Fruit fly (Drosophila melanogaster) whole organism, embryonic: ENCODE measurements around the gene CG17612.

Source experiments
- CG11093 ChIP-seq: fragments of 200-800 bp; sonication (Bioruptor generic); IDR thresholded peaks from 3 replicates; pipeline ENCODE4 v1.3.6; 2022; ENCODE audit warnings: missing biosample characterization, missing genetic modification characterization
- CG12104 ChIP-seq: fragments of 200-800 bp; sonication (Bioruptor generic); optimal IDR thresholded peaks from 3 replicates; lab custom pipeline; 2016; ENCODE audit warnings: missing biosample characterization, missing genetic modification characterization
- CG12155 ChIP-seq: fragments of 200-800 bp; sonication (Bioruptor generic); optimal IDR thresholded peaks from 3 replicates; lab custom pipeline; 2016; ENCODE audit warnings: missing biosample characterization, missing genetic modification characterization
- CG13424 ChIP-seq: fragments of 200-800 bp; sonication (Bioruptor generic); optimal IDR thresholded peaks from 2 replicates; lab custom pipeline; 2019; ENCODE audit warnings: missing biosample characterization, mild to moderate bottlenecking, missing genetic modification characterization, moderate library complexity
- CG14667 ChIP-seq: fragments of 200-800 bp; sonication (Bioruptor generic); IDR thresholded peaks from 2 replicates; pipeline ENCODE4 v1.3.6; 2022; ENCODE audit warnings: missing biosample characterization, missing genetic modification characterization
- CG17612 ChIP-seq: fragments of 200-800 bp; sonication (Bioruptor generic); IDR thresholded peaks from 2 replicates; pipeline ENCODE4 v1.3.6; 2022; ENCODE audit warnings: missing biosample characterization, missing genetic modification characterization
- CG2202 ChIP-seq: fragments of 200-800 bp; sonication (Bioruptor generic); optimal IDR thresholded peaks from 2 replicates; lab custom pipeline; 2018; ENCODE audit warnings: missing biosample characterization, mild to moderate bottlenecking, missing genetic modification characterization
- CG31224 ChIP-seq: fragments of 200-800 bp; sonication (Bioruptor generic); IDR thresholded peaks from 2 replicates; pipeline ENCODE4 v1.3.6; 2022; ENCODE audit warnings: missing biosample characterization, missing genetic modification characterization
- CG31441 ChIP-seq: fragments of 200-800 bp; sonication (Bioruptor generic); IDR thresholded peaks from 2 replicates; pipeline ENCODE4 v1.3.6; 2022; ENCODE audit warnings: missing biosample characterization, missing genetic modification characterization
- CG3281 ChIP-seq: fragments of 200-800 bp; sonication (Bioruptor generic); optimal IDR thresholded peaks from 3 replicates; lab custom pipeline; 2017; ENCODE audit warnings: missing biosample characterization, mild to moderate bottlenecking, missing genetic modification characterization
- CG3407 ChIP-seq: fragments of 200-800 bp; sonication (Bioruptor generic); optimal IDR thresholded peaks from 2 replicates; lab custom pipeline; 2018; ENCODE audit warnings: missing biosample characterization, mild to moderate bottlenecking, missing genetic modification characterization
- CG3995 ChIP-seq: fragments of 200-800 bp; sonication (Bioruptor generic); optimal IDR thresholded peaks from 3 replicates; lab custom pipeline; 2016; ENCODE audit warnings: missing biosample characterization, missing genetic modification characterization
- CG42726 ChIP-seq: fragments of 200-800 bp; sonication (Bioruptor generic); IDR thresholded peaks from 2 replicates; pipeline ENCODE4 v1.3.6; 2022; ENCODE audit warnings: missing biosample characterization, missing genetic modification characterization; ENCODE audit not compliant: partially characterized antibody
- CG4282 ChIP-seq: fragments of 200-800 bp; sonication (Bioruptor generic); optimal IDR thresholded peaks from 2 replicates; lab custom pipeline; 2016; ENCODE audit warnings: missing biosample characterization, missing genetic modification characterization
- CG4730 ChIP-seq: fragments of 200-800 bp; sonication (Bioruptor generic); IDR thresholded peaks from 2 replicates; pipeline ENCODE4 v1.3.6; 2022; ENCODE audit warnings: missing biosample characterization, missing genetic modification characterization
- CG4820 ChIP-seq: fragments of 200-800 bp; sonication (Bioruptor generic); optimal IDR thresholded peaks from 3 replicates; lab custom pipeline; 2016; ENCODE audit warnings: missing biosample characterization, missing genetic modification characterization
- CG6272 ChIP-seq: fragments of 200-800 bp; sonication (Bioruptor generic); IDR thresholded peaks from 2 replicates; pipeline ENCODE4 v1.3.6; 2022; ENCODE audit warnings: missing biosample characterization, missing genetic modification characterization
- CG7372 ChIP-seq: fragments of 200-800 bp; sonication (Bioruptor generic); IDR thresholded peaks from 2 replicates; pipeline ENCODE4 v1.3.6; 2022; ENCODE audit warnings: missing biosample characterization, missing genetic modification characterization
- D ChIP-seq, 2 experiments: fragments of 200-800 bp in 1 of 2; fragments of >200 bp in 1 of 2; sonication (Bioruptor generic) in 1 of 2; optimal IDR thresholded peaks; 2 replicates in 1 of 2; 3 replicates in 1 of 2; lab custom pipeline; 2017; ENCODE audit warnings: mild to moderate bottlenecking in 1 of 2, missing biosample characterization in 1 of 2, missing genetic modification characterization in 1 of 2, missing genetic modification reagents in 1 of 2
- E2f1 ChIP-seq: fragments of 200-800 bp; sonication (Bioruptor generic); IDR thresholded peaks from 2 replicates; pipeline ENCODE4 v1.3.6; 2022; ENCODE audit warnings: missing biosample characterization, missing genetic modification characterization
- Gsc ChIP-seq: fragments of 200-800 bp; sonication (Bioruptor generic); IDR thresholded peaks from 2 replicates; pipeline ENCODE4 v1.3.6; 2022; ENCODE audit warnings: missing biosample characterization, missing genetic modification characterization
- Max ChIP-seq: fragments of 200-800 bp; sonication (Bioruptor generic); optimal IDR thresholded peaks from 2 replicates; lab custom pipeline; 2016; ENCODE audit warnings: missing biosample characterization, mild to moderate bottlenecking, missing genetic modification characterization
- Mes4 ChIP-seq: fragments of 200-800 bp; sonication (Bioruptor generic); optimal IDR thresholded peaks from 2 replicates; lab custom pipeline; 2016; ENCODE audit warnings: missing biosample characterization, missing genetic modification characterization
- Rfx ChIP-seq: fragments of 200-800 bp; sonication (Bioruptor generic); IDR thresholded peaks from 2 replicates; pipeline ENCODE4 v1.3.6; 2022; ENCODE audit warnings: missing biosample characterization, missing genetic modification characterization
- Sin3A ChIP-seq: fragments of >200 bp; optimal IDR thresholded peaks from 2 replicates; lab custom pipeline; 2018
- bab2 ChIP-seq: fragments of 200-800 bp; sonication (Bioruptor generic); optimal IDR thresholded peaks from 2 replicates; lab custom pipeline; 2016; ENCODE audit warnings: missing biosample characterization, missing genetic modification characterization
- br ChIP-seq: fragments of >200 bp; optimal IDR thresholded peaks from 2 replicates; lab custom pipeline; 2017
- cato ChIP-seq: fragments of 200-800 bp; sonication (Bioruptor generic); optimal IDR thresholded peaks from 2 replicates; lab custom pipeline; 2016; ENCODE audit warnings: missing biosample characterization, missing genetic modification characterization, borderline replicate concordance
- caup ChIP-seq: fragments of 200-800 bp; sonication (Bioruptor generic); optimal IDR thresholded peaks from 3 replicates; lab custom pipeline; 2017; ENCODE audit warnings: missing biosample characterization, mild to moderate bottlenecking, missing genetic modification characterization, moderate library complexity; ENCODE audit not compliant: severe bottlenecking
- ci ChIP-seq: fragments of 200-800 bp; sonication (Bioruptor generic); IDR thresholded peaks from 3 replicates; pipeline ENCODE4 v1.3.6; 2022; ENCODE audit warnings: missing biosample characterization, missing genetic modification characterization
- crp ChIP-seq, 2 experiments: fragments of 200-800 bp; sonication (Bioruptor generic); optimal IDR thresholded peaks; 2 replicates in 1 of 2; 3 replicates in 1 of 2; lab custom pipeline; 2017; ENCODE audit warnings: missing biosample characterization in 2 of 2, missing genetic modification characterization in 2 of 2, mild to moderate bottlenecking in 1 of 2, moderate library complexity in 1 of 2
- dmrt99B ChIP-seq: fragments of 200-800 bp; sonication (Bioruptor generic); optimal IDR thresholded peaks from 2 replicates; lab custom pipeline; 2018; ENCODE audit warnings: missing biosample characterization, mild to moderate bottlenecking, missing genetic modification characterization, moderate library complexity
- gsb ChIP-seq: fragments of 200-800 bp; sonication (Bioruptor generic); IDR thresholded peaks from 2 replicates; pipeline ENCODE4 v1.3.6; 2022; ENCODE audit warnings: missing biosample characterization, missing genetic modification characterization
- gsb-n ChIP-seq: fragments of 200-800 bp; sonication (Bioruptor generic); optimal IDR thresholded peaks from 3 replicates; lab custom pipeline; 2018; ENCODE audit warnings: missing biosample characterization, mild to moderate bottlenecking, missing genetic modification characterization
- jigr1 ChIP-seq: fragments of 200-800 bp; sonication (Bioruptor generic); IDR thresholded peaks from 3 replicates; pipeline ENCODE4 v1.3.6; 2022; ENCODE audit warnings: missing biosample characterization, missing genetic modification characterization
- lov ChIP-seq, 2 experiments: fragments of 200-800 bp in 1 of 2; fragments of >200 bp in 1 of 2; sonication (Bioruptor generic) in 1 of 2; IDR thresholded peaks in 1 of 2; optimal IDR thresholded peaks in 1 of 2; 2 replicates in 1 of 2; 3 replicates in 1 of 2; pipeline versions ENCODE4 v1.3.6 to Lab custom; 2017 to 2022; ENCODE audit warnings: missing biosample characterization in 1 of 2, missing genetic modification characterization in 1 of 2
- row ChIP-seq: fragments of 200-800 bp; sonication (Bioruptor generic); IDR thresholded peaks from 3 replicates; pipeline ENCODE4 v1.3.6; 2022; ENCODE audit warnings: missing biosample characterization, missing genetic modification characterization
- sc ChIP-seq, 3 experiments: fragments of >200 bp in 2 of 3; fragments of 200-800 bp in 1 of 3; sonication (Bioruptor generic) in 1 of 3; optimal IDR thresholded peaks; 2 replicates in 2 of 3; 3 replicates in 1 of 3; lab custom pipeline; 2017; ENCODE audit warnings: mild to moderate bottlenecking in 1 of 3, missing biosample characterization in 1 of 3, missing genetic modification characterization in 1 of 3, missing genetic modification reagents in 1 of 3
- sd ChIP-seq: fragments of 200-800 bp; sonication (Bioruptor generic); optimal IDR thresholded peaks from 3 replicates; lab custom pipeline; 2018; ENCODE audit warnings: missing biosample characterization, mild to moderate bottlenecking, missing genetic modification characterization, moderate library complexity
- shn ChIP-seq: fragments of 200-800 bp; sonication (Bioruptor generic); optimal IDR thresholded peaks from 3 replicates; lab custom pipeline; 2016; ENCODE audit warnings: missing biosample characterization, missing genetic modification characterization
- sna ChIP-seq: fragments of 200-800 bp; sonication (Bioruptor generic); IDR thresholded peaks from 2 replicates; pipeline ENCODE4 v1.3.6; 2022; ENCODE audit warnings: missing biosample characterization, missing genetic modification characterization; ENCODE audit not compliant: partially characterized antibody
- sqz ChIP-seq: fragments of 200-800 bp; sonication (Bioruptor generic); optimal IDR thresholded peaks from 3 replicates; lab custom pipeline; 2018; ENCODE audit warnings: missing biosample characterization, mild to moderate bottlenecking, missing genetic modification characterization
- stc ChIP-seq: fragments of 200-800 bp; sonication (Bioruptor generic); IDR thresholded peaks from 2 replicates; pipeline ENCODE4 v1.3.6; 2022; ENCODE audit warnings: missing biosample characterization, missing genetic modification characterization
- tna ChIP-seq: fragments of 200-800 bp; sonication (Bioruptor generic); IDR thresholded peaks from 2 replicates; pipeline ENCODE4 v1.3.6; 2022; ENCODE audit warnings: missing biosample characterization, missing genetic modification characterization; ENCODE audit not compliant: partially characterized antibody
- trem ChIP-seq: fragments of 200-800 bp; optimal IDR thresholded peaks from 3 replicates; lab custom pipeline; 2019; ENCODE audit warnings: missing biosample characterization, mild to moderate bottlenecking, missing genetic modification characterization, moderate library complexity
- ttk ChIP-seq: fragments of 200-800 bp; sonication (Bioruptor generic); IDR thresholded peaks from 2 replicates; pipeline ENCODE4 v2.1.2; 2022; ENCODE audit warnings: missing biosample characterization, missing genetic modification characterization
- tup ChIP-seq: fragments of 200-800 bp; sonication (Bioruptor generic); optimal IDR thresholded peaks from 2 replicates; lab custom pipeline; 2016; ENCODE audit warnings: missing biosample characterization, mild to moderate bottlenecking, missing genetic modification characterization, moderate library complexity
- zen ChIP-seq: fragments of 200-800 bp; sonication (Bioruptor generic); optimal IDR thresholded peaks from 3 replicates; lab custom pipeline; 2018; ENCODE audit warnings: missing biosample characterization, mild to moderate bottlenecking, missing genetic modification characterization, moderate library complexity

The CG17612 gene

DNA sequence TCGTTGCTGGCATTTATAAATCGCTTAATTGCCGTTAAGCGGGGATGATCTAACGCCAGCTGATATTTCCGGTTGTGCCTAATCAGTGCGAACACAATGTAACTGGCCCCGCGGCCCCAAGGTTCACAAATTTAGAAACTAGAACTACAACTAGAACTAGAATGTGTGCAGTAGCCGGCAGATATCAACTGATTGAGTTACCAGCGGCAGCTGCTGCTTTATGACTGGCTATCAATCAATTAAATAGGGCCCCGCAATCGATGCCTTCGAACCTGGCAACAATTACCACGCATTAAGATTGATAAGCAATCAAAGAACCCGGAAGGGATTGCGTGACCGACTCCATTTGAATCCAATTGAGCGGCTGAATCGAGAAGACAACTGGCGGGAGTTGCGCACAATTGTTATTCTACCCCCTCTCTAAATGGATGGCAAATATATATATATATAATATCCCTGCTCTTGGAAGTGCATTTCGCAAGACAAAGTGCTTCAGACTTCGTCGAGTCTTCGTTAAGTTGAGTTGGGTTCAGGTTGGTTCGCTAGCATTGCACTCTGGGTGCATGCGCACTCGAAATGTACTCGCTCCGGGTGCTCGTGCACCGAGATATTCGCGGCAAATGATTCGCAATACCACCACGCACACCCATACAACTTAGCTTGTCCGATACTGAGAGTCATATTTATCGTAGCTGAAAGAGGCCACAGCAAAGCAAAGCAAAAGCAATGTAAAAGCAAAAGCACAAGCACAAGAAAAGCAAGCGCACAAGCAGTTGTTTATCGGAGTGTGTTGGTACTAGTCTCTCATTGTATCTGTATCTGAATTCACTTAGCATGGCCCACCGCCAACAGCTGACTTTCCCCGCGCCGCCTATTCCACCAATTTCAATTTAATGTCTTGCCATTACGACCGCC, 42.5 kb downstream of the CG17612 start (continued):
- TF ChIP-seq crp (GFP tag; optimal IDR thresholded peaks at IDR 0.05; lab: Kevin White, UChicago) (peak in 1 of 2 experiments; percentile 5), CG4820 (GFP tag; lab: Kevin White, UChicago) (no peak), jigr1 (GFP tag; lab: Robert Waterston, UW) (no peak), row (GFP tag; lab: Robert Waterston, UW) (no peak), CG4282 (GFP tag; lab: Kevin White, UChicago) (no peak), gsb (GFP tag; lab: Robert Waterston, UW) (no peak), Mes4 (GFP tag; lab: Kevin White, UChicago) (no peak), Sin3A (lab: Kevin White, UChicago) (no peak), gsb-n (tag; lab: Kevin White, UChicago) (peak; percentile 4), caup (GFP tag; lab: Kevin White, UChicago) (no peak), CG3281 (GFP tag; lab: Kevin White, UChicago) (no peak), dmrt99B (tag; lab: Kevin White, UChicago) (no peak), CG13424 (tag; lab: Kevin White, UChicago) (no peak), br (lab: Kevin White, UChicago) (no peak), Max (GFP tag; lab: Kevin White, UChicago) (no peak), tup (GFP tag; lab: Kevin White, UChicago) (no peak), CG11093 (GFP tag; lab: Robert Waterston, UW) (no peak), CG3407 (GFP tag; lab: Kevin White, UChicago) (no peak), D (optimal IDR thresholded peaks at IDR 0.05; lab: Kevin White, UChicago) (no peak), D (GFP tag; optimal IDR thresholded peaks at IDR 0.05; lab: Kevin White, UChicago) (no peak), bab2 (GFP tag; lab: Kevin White, UChicago) (no peak), CG7372 (GFP tag; lab: Robert Waterston, UW) (no peak), CG3995 (no peak), lov (optimal IDR thresholded peaks at IDR 0.05; lab: Kevin White, UChicago) (no peak), lov (GFP tag; IDR thresholded peaks at IDR 0.05; lab: Robert Waterston, UW) (no peak), CG42726 (GFP tag; lab: Robert Waterston, UW) (no peak), CG31441 (GFP tag; lab: Robert Waterston, UW) (no peak), sqz (GFP tag; lab: Kevin White, UChicago) (no peak), CG6272 (GFP tag; lab: Robert Waterston, UW) (no peak), sd (tag; lab: Kevin White, UChicago) (peak; percentile 58), trem (tag; lab: Kevin White, UChicago) (no peak), sc (optimal IDR thresholded peaks at IDR 0.05; lab: Kevin White, UChicago) (no peak), sc (GFP tag; optimal IDR thresholded peaks at IDR 0.05; lab: Kevin White, UChicago) (no peak), CG12155 (GFP tag; lab: Kevin White, UChicago) (no peak), cato (GFP tag; lab: Kevin White, UChicago) (no peak), tna (GFP tag; lab: Robert Waterston, UW) (no peak), CG31224 (GFP tag; lab: Robert Waterston, UW) (no peak), sna (GFP tag; lab: Robert Waterston, UW) (no peak), Rfx (0 out of 2 replicates have a peak, but pooled peaks have one; percentile 5), stc (GFP tag; lab: Robert Waterston, UW) (no peak), CG12104 (no peak), Gsc (GFP tag; lab: Robert Waterston, UW) (no peak), ci (GFP tag; lab: Robert Waterston, UW) (0 out of 3 replicates have a peak, but pooled peaks have one; percentile 15), CG4730 (GFP tag; lab: Robert Waterston, UW) (no peak), CG14667 (GFP tag; lab: Robert Waterston, UW) (no peak), ttk (GFP tag; lab: Robert Waterston, UW) (no peak), E2f1 (GFP tag; lab: Robert Waterston, UW) (no peak), zen (tag; lab: Kevin White, UChicago) (no peak), CG2202 (tag; lab: Kevin White, UChicago) (no peak), shn (GFP tag; lab: Kevin White, UChicago) (no peak), CG17612 (GFP tag; lab: Robert Waterston, UW) (no peak)
